Fruit fly (Drosophila melanogaster) whole organism, embryonic: ENCODE measurements around the gene Pfdn2.

Source experiments
- Awh ChIP-seq: fragments of 200-800 bp; sonication (Bioruptor generic); IDR thresholded peaks from 2 replicates; pipeline ENCODE4, ENCODE4 v1.3.6; 2022; ENCODE audit warnings: missing biosample characterization, missing genetic modification characterization
- Blimp-1 ChIP-seq: fragments of 200-800 bp; sonication (Bioruptor generic); optimal IDR thresholded peaks from 3 replicates; lab custom pipeline; 2018; ENCODE audit warnings: missing biosample characterization, missing genetic modification characterization, mild to moderate bottlenecking, moderate library complexity, missing genetic modification reagents
- CG10147 ChIP-seq: fragments of 200-800 bp; sonication (Bioruptor generic); optimal IDR thresholded peaks from 2 replicates; lab custom pipeline; 2019; ENCODE audit warnings: missing biosample characterization, mild to moderate bottlenecking, missing genetic modification characterization, moderate library complexity
- CG10267 ChIP-seq: fragments of 200-800 bp; sonication (Bioruptor generic); optimal IDR thresholded peaks from 2 replicates; lab custom pipeline; 2018; ENCODE audit warnings: missing biosample characterization, mild to moderate bottlenecking, missing genetic modification characterization, moderate library complexity
- CG10274 ChIP-seq: fragments of 200-800 bp; sonication (Bioruptor generic); optimal IDR thresholded peaks from 3 replicates; lab custom pipeline; 2017; ENCODE audit warnings: missing biosample characterization, mild to moderate bottlenecking, missing genetic modification characterization
- CG10979 ChIP-seq: fragments of 200-800 bp; sonication (Bioruptor generic); optimal IDR thresholded peaks from 2 replicates; lab custom pipeline; 2018; ENCODE audit warnings: missing biosample characterization, mild to moderate bottlenecking, missing genetic modification characterization, moderate library complexity
- CG11560 ChIP-seq: fragments of 200-800 bp; sonication (Bioruptor generic); IDR thresholded peaks from 3 replicates; pipeline ENCODE4 v1.3.6; 2022; ENCODE audit warnings: missing biosample characterization, missing genetic modification characterization
- CG1233 ChIP-seq: fragments of 200-800 bp; sonication (Bioruptor generic); optimal IDR thresholded peaks from 4 replicates; lab custom pipeline; 2018; ENCODE audit warnings: missing biosample characterization, mild to moderate bottlenecking, missing genetic modification characterization
- CG1529 ChIP-seq: fragments of 200-800 bp; sonication (Bioruptor generic); optimal IDR thresholded peaks from 3 replicates; lab custom pipeline; 2018; ENCODE audit warnings: missing biosample characterization, missing genetic modification characterization
- CG1603 ChIP-seq: fragments of 200-800 bp; sonication (Bioruptor generic); optimal IDR thresholded peaks from 2 replicates; lab custom pipeline; 2019; ENCODE audit warnings: missing biosample characterization, mild to moderate bottlenecking, missing genetic modification characterization, moderate library complexity
- CG17186 ChIP-seq: fragments of 200-800 bp; sonication (Bioruptor generic); optimal IDR thresholded peaks from 3 replicates; lab custom pipeline; 2017; ENCODE audit warnings: missing biosample characterization, missing genetic modification reagents, missing genetic modification characterization
- CG17361 ChIP-seq: fragments of 200-800 bp; sonication (Bioruptor generic); IDR thresholded peaks from 3 replicates; pipeline ENCODE4 v1.3.6; 2022; ENCODE audit warnings: missing biosample characterization, missing genetic modification characterization
- CG17612 ChIP-seq: fragments of 200-800 bp; sonication (Bioruptor generic); IDR thresholded peaks from 2 replicates; pipeline ENCODE4 v1.3.6; 2022; ENCODE audit warnings: missing biosample characterization, missing genetic modification characterization
- CG1792 ChIP-seq: fragments of 200-800 bp; sonication (Bioruptor generic); optimal IDR thresholded peaks from 2 replicates; lab custom pipeline; 2016; ENCODE audit warnings: missing biosample characterization, missing genetic modification characterization
- CG1832 ChIP-seq: fragments of 200-800 bp; sonication (Bioruptor generic); optimal IDR thresholded peaks from 2 replicates; lab custom pipeline; 2017; ENCODE audit warnings: missing biosample characterization, mild to moderate bottlenecking, missing genetic modification characterization, inconsistent platforms
- CG2875 ChIP-seq: fragments of 200-800 bp; sonication (Bioruptor generic); optimal IDR thresholded peaks from 2 replicates; lab custom pipeline; 2017; ENCODE audit warnings: missing biosample characterization, mild to moderate bottlenecking, missing genetic modification characterization, missing genetic modification reagents
- CG4617 ChIP-seq: fragments of 200-800 bp; sonication (Bioruptor generic); optimal IDR thresholded peaks from 3 replicates; lab custom pipeline; 2016; ENCODE audit warnings: missing biosample characterization, missing genetic modification characterization, borderline replicate concordance
- CG4854 ChIP-seq: fragments of 200-800 bp; sonication (Bioruptor generic); optimal IDR thresholded peaks from 2 replicates; lab custom pipeline; 2016; ENCODE audit warnings: missing biosample characterization, missing genetic modification characterization, inconsistent platforms
- CG6654 ChIP-seq: fragments of 200-800 bp; sonication (Bioruptor generic); optimal IDR thresholded peaks from 2 replicates; lab custom pipeline; 2017; ENCODE audit warnings: missing biosample characterization, mild to moderate bottlenecking, missing genetic modification characterization
- CG6813 ChIP-seq: fragments of 200-800 bp; sonication (Bioruptor generic); optimal IDR thresholded peaks from 2 replicates; lab custom pipeline; 2017; ENCODE audit warnings: missing biosample characterization, missing genetic modification characterization, mild to moderate bottlenecking, moderate library complexity, missing genetic modification reagents
- CG8388 ChIP-seq: fragments of 200-800 bp; sonication (Bioruptor generic); optimal IDR thresholded peaks from 2 replicates; lab custom pipeline; 2019; ENCODE audit warnings: missing biosample characterization, mild to moderate bottlenecking, missing genetic modification characterization, moderate library complexity
- CG9876 ChIP-seq: fragments of 200-800 bp; sonication (Bioruptor generic); optimal IDR thresholded peaks from 2 replicates; lab custom pipeline; 2016; ENCODE audit warnings: missing biosample characterization, missing genetic modification characterization
- CkIIα-i1 ChIP-seq: fragments of 200-800 bp; sonication (Bioruptor generic); IDR thresholded peaks from 2 replicates; pipeline ENCODE4 v1.3.6; 2022; ENCODE audit warnings: missing biosample characterization, missing genetic modification characterization
- Dll ChIP-seq: fragments of 200-800 bp; sonication (Bioruptor generic); IDR thresholded peaks from 4 replicates; pipeline ENCODE4 v1.3.6; 2022; ENCODE audit warnings: missing biosample characterization, missing genetic modification characterization; ENCODE audit not compliant: partially characterized antibody
- Doc2 ChIP-seq: fragments of 200-800 bp; sonication (Bioruptor generic); IDR thresholded peaks from 2 replicates; pipeline ENCODE4 v1.3.6; 2022; ENCODE audit warnings: missing biosample characterization, missing genetic modification characterization
- Elba2 ChIP-seq: fragments of 200-800 bp; sonication (Bioruptor generic); optimal IDR thresholded peaks from 3 replicates; lab custom pipeline; 2016; ENCODE audit warnings: missing biosample characterization, missing genetic modification characterization
- Hr39 ChIP-seq: fragments of >200 bp; optimal IDR thresholded peaks from 2 replicates; lab custom pipeline; 2017
- Neu2 ChIP-seq: fragments of 200-800 bp; sonication (Bioruptor generic); optimal IDR thresholded peaks from 3 replicates; lab custom pipeline; 2016; ENCODE audit warnings: missing biosample characterization, missing genetic modification characterization, borderline replicate concordance
- Oaz ChIP-seq: fragments of 200-800 bp; sonication (Bioruptor generic); IDR thresholded peaks from 2 replicates; pipeline ENCODE4 v1.3.6; 2022; ENCODE audit warnings: missing biosample characterization, missing genetic modification characterization
- Pdp1 ChIP-seq, 2 experiments: fragments of 200-800 bp; sonication (Bioruptor generic); optimal IDR thresholded peaks; 3 replicates each; lab custom pipeline; 2016; ENCODE audit warnings: missing biosample characterization in 2 of 2, missing genetic modification characterization in 2 of 2, mild to moderate bottlenecking in 1 of 2, moderate library complexity in 1 of 2
- Poxn ChIP-seq: fragments of 200-800 bp; sonication (Bioruptor generic); IDR thresholded peaks from 2 replicates; pipeline ENCODE4 v1.3.6; 2022; ENCODE audit warnings: missing biosample characterization, missing genetic modification characterization
- Sox100B ChIP-seq: fragments of 200-800 bp; sonication (Bioruptor generic); optimal IDR thresholded peaks from 3 replicates; lab custom pipeline; 2018; ENCODE audit warnings: missing biosample characterization, mild to moderate bottlenecking, missing genetic modification characterization
- br ChIP-seq: fragments of >200 bp; optimal IDR thresholded peaks from 2 replicates; lab custom pipeline; 2017
- cas ChIP-seq: fragments of 200-800 bp; sonication (Bioruptor generic); IDR thresholded peaks from 2 replicates; pipeline ENCODE4 v1.3.6; 2022; ENCODE audit warnings: missing biosample characterization, missing genetic modification characterization
- dpn ChIP-seq, 2 experiments: fragments of 200-800 bp; sonication (Bioruptor generic); optimal IDR thresholded peaks; 3 replicates each; lab custom pipeline; 2016; ENCODE audit warnings: missing biosample characterization in 2 of 2, missing genetic modification characterization in 2 of 2
- dysf ChIP-seq: fragments of 200-800 bp; sonication (Bioruptor generic); IDR thresholded peaks from 3 replicates; pipeline ENCODE4 v1.3.6; 2022; ENCODE audit warnings: missing biosample characterization, missing genetic modification characterization
- exex ChIP-seq: fragments of 200-800 bp; sonication (Bioruptor generic); optimal IDR thresholded peaks from 4 replicates; lab custom pipeline; 2018; ENCODE audit warnings: missing biosample characterization, mild to moderate bottlenecking, missing genetic modification characterization, moderate library complexity
- fru ChIP-seq: fragments of >200 bp; optimal IDR thresholded peaks from 2 replicates; lab custom pipeline; 2017
- ftz-f1 ChIP-seq: fragments of 200-800 bp; sonication (Bioruptor generic); optimal IDR thresholded peaks from 2 replicates; lab custom pipeline; 2016; ENCODE audit warnings: missing biosample characterization, missing genetic modification characterization
- grau ChIP-seq: fragments of 200-800 bp; optimal IDR thresholded peaks from 3 replicates; lab custom pipeline; 2019; ENCODE audit warnings: missing biosample characterization, mild to moderate bottlenecking, missing genetic modification characterization, moderate library complexity
- ham ChIP-seq: fragments of 200-800 bp; sonication (Bioruptor generic); IDR thresholded peaks from 2 replicates; pipeline ENCODE4 v1.3.6; 2022; ENCODE audit warnings: missing biosample characterization, missing genetic modification characterization
- jumu ChIP-seq: fragments of 200-800 bp; sonication (Bioruptor generic); optimal IDR thresholded peaks from 3 replicates; lab custom pipeline; 2016; ENCODE audit warnings: missing biosample characterization, missing genetic modification characterization
- kay ChIP-seq: fragments of 200-800 bp; sonication (Bioruptor generic); optimal IDR thresholded peaks from 2 replicates; lab custom pipeline; 2016; ENCODE audit warnings: missing biosample characterization, missing genetic modification characterization
- ken ChIP-seq: fragments of 200-800 bp; sonication (Bioruptor generic); IDR thresholded peaks from 3 replicates; pipeline ENCODE4 v1.3.6; 2022; ENCODE audit warnings: missing biosample characterization, missing genetic modification characterization
- oc ChIP-seq: fragments of 200-800 bp; sonication (Bioruptor generic); optimal IDR thresholded peaks from 2 replicates; lab custom pipeline; 2018; ENCODE audit warnings: missing biosample characterization, mild to moderate bottlenecking, missing genetic modification characterization, moderate library complexity
- pfk ChIP-seq: fragments of 200-800 bp; sonication (Bioruptor generic); optimal IDR thresholded peaks from 2 replicates; lab custom pipeline; 2018; ENCODE audit warnings: missing biosample characterization, mild to moderate bottlenecking, missing genetic modification characterization, moderate library complexity
- scrt ChIP-seq: fragments of 200-800 bp; sonication (Bioruptor generic); optimal IDR thresholded peaks from 2 replicates; lab custom pipeline; 2018; ENCODE audit warnings: missing biosample characterization, mild to moderate bottlenecking, missing genetic modification characterization, moderate library complexity
- seq ChIP-seq: fragments of 200-800 bp; sonication (Bioruptor generic); IDR thresholded peaks from 2 replicates; pipeline ENCODE4 v1.3.6; 2022; ENCODE audit warnings: missing biosample characterization, missing genetic modification characterization
- sna ChIP-seq: fragments of 200-800 bp; sonication (Bioruptor generic); IDR thresholded peaks from 2 replicates; pipeline ENCODE4 v1.3.6; 2022; ENCODE audit warnings: missing biosample characterization, missing genetic modification characterization; ENCODE audit not compliant: partially characterized antibody
- stwl ChIP-seq: fragments of 200-800 bp; sonication (Bioruptor generic); optimal IDR thresholded peaks from 3 replicates; lab custom pipeline; 2018; ENCODE audit warnings: missing biosample characterization, mild to moderate bottlenecking, missing genetic modification characterization, moderate library complexity
- trem ChIP-seq: fragments of 200-800 bp; optimal IDR thresholded peaks from 3 replicates; lab custom pipeline; 2019; ENCODE audit warnings: missing biosample characterization, mild to moderate bottlenecking, missing genetic modification characterization, moderate library complexity

Pfdn2 gene

DNA sequence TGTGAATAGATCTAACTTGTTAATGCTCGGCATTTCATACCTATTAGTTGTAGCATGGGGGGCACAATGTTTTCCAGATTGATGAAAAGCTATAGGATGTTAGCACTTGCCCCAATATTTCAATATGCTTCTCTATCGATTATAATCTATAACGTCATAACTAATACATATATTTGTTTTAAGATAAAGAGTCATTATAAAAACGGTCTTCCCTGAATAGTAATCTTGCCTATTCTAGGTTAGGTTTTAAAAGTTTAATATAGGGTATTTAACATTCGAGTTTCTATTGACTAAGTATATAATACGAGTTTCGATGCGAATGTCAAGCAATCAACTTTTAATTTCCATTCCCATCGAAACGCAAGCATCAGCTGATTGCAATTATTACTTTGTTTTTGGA is 13.0 kb downstream of the Pfdn2 start, which contains the start of the genes CG6321 and Blos2 (continued):
- TF ChIP-seq fru (lab: Kevin White, UChicago): no peak
- peak; percentile 30 for TF ChIP-seq stwl (tag; lab: Kevin White, UChicago)
- TF ChIP-seq scrt: peak; percentile 68
- peak; percentile 88 for TF ChIP-seq dysf (GFP tag; lab: Robert Waterston, UW)
- no peak for TF ChIP-seq CG17186 (GFP tag; lab: Kevin White, UChicago)
- TF ChIP-seq CG9876 (GFP tag; lab: Kevin White, UChicago): no peak
- TF ChIP-seq Poxn: peak; percentile 39; the same call in 1 of the 2 replicates
- no peak for TF ChIP-seq Elba2
- peak; percentile 78 for TF ChIP-seq Blimp-1 (GFP tag; lab: Kevin White, UChicago)
- peak; percentile 26 for TF ChIP-seq CG6813 (GFP tag; lab: Kevin White, UChicago)
- peak; percentile 83 for TF ChIP-seq CG10147 (GFP tag; lab: Kevin White, UChicago)
- peak; percentile 77 for TF ChIP-seq CG8388 (GFP tag; lab: Kevin White, UChicago)
- TF ChIP-seq cas: no peak
- no peak for TF ChIP-seq sna
- no peak for TF ChIP-seq CkIIα-i1 (GFP tag; lab: Robert Waterston, UW)
- peak; percentile 47 for TF ChIP-seq kay (GFP tag; lab: Kevin White, UChicago)
- TF ChIP-seq Neu2: no peak
- TF ChIP-seq jumu (GFP tag; lab: Kevin White, UChicago): no peak
- TF ChIP-seq seq (GFP tag; lab: Robert Waterston, UW): peak; percentile 16; the same call in 1 of the 2 replicates
- peak; percentile 59 for TF ChIP-seq CG1529 (GFP tag; lab: Kevin White, UChicago)
- TF ChIP-seq CG6654: peak; percentile 21
- TF ChIP-seq CG1233 (GFP tag; lab: Kevin White, UChicago): peak; percentile 64
- TF ChIP-seq Dll (GFP tag; lab: Robert Waterston, UW): no peak
- peak; percentile 74 for TF ChIP-seq Sox100B
- TF ChIP-seq exex: peak; percentile 81
- TF ChIP-seq Oaz (GFP tag; lab: Robert Waterston, UW): peak; percentile 54
- no peak for TF ChIP-seq ham (GFP tag; lab: Robert Waterston, UW)
- TF ChIP-seq CG11560 (tag; lab: Robert Waterston, UW): no peak
- TF ChIP-seq CG17612 (GFP tag; lab: Robert Waterston, UW): 0 out of 2 replicates have a peak, but pooled peaks have one; percentile 34
- peak; percentile 34 for TF ChIP-seq CG4617 (GFP tag; lab: Kevin White, UChicago)
- peak; percentile 30 to 65 for TF ChIP-seq Pdp1 (GFP tag; optimal IDR thresholded peaks at IDR 0.05; lab: Kevin White, UChicago)
- peak; percentile 36 for TF ChIP-seq CG2875 (GFP tag; lab: Kevin White, UChicago)
- no peak for TF ChIP-seq br (lab: Kevin White, UChicago)
- TF ChIP-seq CG17361 (GFP tag; lab: Robert Waterston, UW): peak; percentile 81
- TF ChIP-seq CG1792 (GFP tag; lab: Kevin White, UChicago): no peak
- TF ChIP-seq ftz-f1 (GFP tag; lab: Kevin White, UChicago): no peak
- TF ChIP-seq Doc2 (GFP tag; lab: Robert Waterston, UW): no peak
- peak; percentile 35; the same call in 1 of the 3 replicates for TF ChIP-seq ken
- peak; percentile 24 for TF ChIP-seq CG10274 (GFP tag; lab: Kevin White, UChicago)
- peak; percentile 43 for TF ChIP-seq oc (tag; lab: Kevin White, UChicago)
- TF ChIP-seq CG4854 (GFP tag; lab: Kevin White, UChicago): peak; percentile 30
- TF ChIP-seq CG10979 (tag; lab: Kevin White, UChicago): peak; percentile 81
- peak; percentile 68 for TF ChIP-seq trem
- peak; percentile 63 for TF ChIP-seq CG1603
- TF ChIP-seq Hr39: no peak
- no peak; the same call in 1 of the 2 replicates for TF ChIP-seq Awh (GFP tag; lab: Robert Waterston, UW)
- peak; percentile 81 for TF ChIP-seq CG10267 (tag; lab: Kevin White, UChicago)
- peak; percentile 69 to 77 for TF ChIP-seq dpn (GFP tag; optimal IDR thresholded peaks at IDR 0.05; lab: Kevin White, UChicago)
- TF ChIP-seq CG1832: no peak
- TF ChIP-seq pfk (GFP tag; lab: Kevin White, UChicago): no peak
- TF ChIP-seq grau: peak; percentile 85
